Worm (Caenorhabditis elegans) whole organism, late embryonic: Measurements from ENCODE around the gene fbxa-26.

Experiments
- K02D7.2 ChIP-seq: sonication (generic microtip); optimal IDR thresholded peaks from 2 replicates; lab custom pipeline; 2017; ENCODE audit warnings: mild to moderate bottlenecking, missing genetic modification characterization, missing compliant biosample characterization
- dmd-4 ChIP-seq: sonication (generic microtip); optimal IDR thresholded peaks from 2 replicates; lab custom pipeline; 2016; ENCODE audit warnings: borderline replicate concordance, missing genetic modification characterization, missing compliant biosample characterization
- elt-2 ChIP-seq: sonication (generic microtip); optimal IDR thresholded peaks from 2 replicates; lab custom pipeline; 2016; ENCODE audit warnings: missing genetic modification reagents, missing genetic modification characterization, missing compliant biosample characterization
- fkh-6 ChIP-seq: sonication (generic microtip); optimal IDR thresholded peaks from 2 replicates; lab custom pipeline; 2016; ENCODE audit warnings: missing genetic modification characterization, missing compliant biosample characterization
- gmeb-2 ChIP-seq: sonication (generic microtip); optimal IDR thresholded peaks from 2 replicates; lab custom pipeline; 2016; ENCODE audit warnings: missing genetic modification characterization, inconsistent platforms, missing compliant biosample characterization
- hlh-13 ChIP-seq: fragments of 200-800 bp; sonication (Bioruptor generic); optimal IDR thresholded peaks from 2 replicates; lab custom pipeline; 2018; ENCODE audit warnings: mild to moderate bottlenecking, missing genetic modification characterization, missing compliant biosample characterization
- npax-4 ChIP-seq: sonication (generic microtip); optimal IDR thresholded peaks from 2 replicates; lab custom pipeline; 2016; ENCODE audit warnings: missing genetic modification characterization, missing compliant biosample characterization
- pag-3 ChIP-seq: sonication (generic microtip); optimal IDR thresholded peaks from 2 replicates; lab custom pipeline; 2016; ENCODE audit warnings: missing compliant biosample characterization, missing genetic modification characterization, borderline replicate concordance

DNA sequence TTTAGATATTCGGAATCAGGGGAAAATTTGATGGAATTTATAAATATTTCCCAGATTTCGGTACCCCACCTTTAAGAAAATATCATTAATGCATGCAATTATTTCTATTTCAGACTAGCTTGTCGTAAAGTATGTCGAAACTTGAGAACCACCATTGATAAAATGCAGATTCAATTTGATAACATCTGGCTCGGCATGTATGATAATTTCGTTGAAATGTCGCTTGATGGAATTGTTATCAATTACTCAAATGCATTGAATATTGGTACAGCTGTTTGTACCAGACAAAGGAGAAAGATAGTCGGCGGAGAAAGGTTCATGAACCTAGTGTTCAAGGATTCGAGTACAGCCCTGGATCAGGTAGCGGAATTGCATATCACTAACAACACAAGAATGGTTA, 10.4 kb downstream of the fbxa-26 start, which contains the start of gene Y82E9BL.19:
- no peak for TF ChIP-seq npax-4 (tag; lab: Kevin White, UChicago)
- TF ChIP-seq K02D7.2, result no peak
- TF ChIP-seq elt-2 (tag; lab: Kevin White, UChicago), result no peak
- no peak for TF ChIP-seq fkh-6
- no peak for TF ChIP-seq hlh-13 (GFP tag; lab: Kevin White, UChicago)
- TF ChIP-seq dmd-4 (tag; lab: Kevin White, UChicago), result no peak
- no peak for TF ChIP-seq pag-3 (tag; lab: Kevin White, UChicago)
- TF ChIP-seq gmeb-2 (tag; lab: Kevin White, UChicago), result no peak
